Worm (Caenorhabditis elegans): ENCODE data around the gene snf-3.

DNA sequence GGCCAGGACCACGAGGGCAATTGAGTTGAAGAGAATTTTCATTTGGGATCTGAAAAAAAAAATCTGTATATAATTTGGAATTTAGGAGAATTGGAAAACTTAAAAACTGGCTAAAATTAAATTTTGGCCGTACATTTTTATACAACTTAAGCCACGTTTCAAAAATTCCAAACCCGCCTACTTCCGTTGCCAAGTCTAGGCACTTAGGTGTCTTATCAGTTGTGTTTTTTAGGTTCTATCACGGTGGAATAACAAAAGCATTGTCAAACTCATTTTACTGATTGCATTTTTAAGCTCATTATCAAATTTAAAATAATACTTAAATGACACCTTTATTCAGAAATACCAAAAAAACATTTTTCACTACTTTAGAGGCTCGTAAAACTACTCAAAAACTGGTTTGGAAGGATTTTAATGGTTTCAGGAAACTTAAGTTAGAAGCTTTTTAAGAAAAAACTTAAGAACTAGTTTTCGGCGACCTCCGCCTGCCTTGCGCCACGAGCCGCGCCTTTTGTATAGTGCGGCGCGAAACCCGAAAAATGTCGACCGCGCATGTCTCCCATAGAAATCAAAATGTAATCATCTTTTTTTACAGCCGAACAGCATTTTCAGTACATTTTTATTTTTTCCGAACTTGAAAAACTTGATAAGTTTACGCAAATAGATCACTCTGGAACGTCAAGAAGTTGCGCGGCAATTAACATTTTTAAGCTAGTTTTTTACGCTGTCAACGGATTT, 26.4 kb downstream of the snf-3 start, which contains the start of gene lips-13:
- no peak for TF ChIP-seq him-1 (tag; optimal IDR thresholded peaks at IDR 0.05)
- no peak for TF ChIP-seq ztf-3 (GFP tag; optimal IDR thresholded peaks at IDR 0.05)
- no peak for TF ChIP-seq pha-4 (tag; optimal IDR thresholded peaks at IDR 0.05)
- no peak for TF ChIP-seq F55B11.4 (tag; optimal IDR thresholded peaks at IDR 0.05; ENCODE audit: borderline replicate concordance, insufficient read depth)
- TF ChIP-seq unc-62 (GFP tag; optimal IDR thresholded peaks at IDR 0.05) = no peak
- no peak for TF ChIP-seq ama-1 (optimal IDR thresholded peaks at IDR 0.05)
- TF ChIP-seq ama-1 (GFP tag; optimal IDR thresholded peaks at IDR 0.05) = no peak
- no peak for TF ChIP-seq lin-26 (GFP tag; IDR thresholded peaks at IDR 0.05)

All from whole organism, young adult.